Worm (Caenorhabditis elegans) whole organism, L2 larva: ENCODE data around the gene bris-1.

Experiments
- ZK546.5 ChIP-seq: sonication (generic microtip); optimal IDR thresholded peaks from 2 replicates; lab custom pipeline; 2017; ENCODE audit warnings: missing biosample characterization, missing genetic modification characterization
- ceh-82 ChIP-seq: fragments of 150-350 bp; optimal IDR thresholded peaks from 2 replicates; lab custom pipeline; 2014; ENCODE audit warnings: missing biosample characterization, missing genetic modification characterization
- elt-1 ChIP-seq: fragments of 150-350 bp; optimal IDR thresholded peaks from 2 replicates; lab custom pipeline; 2014; ENCODE audit warnings: missing biosample characterization, missing genetic modification characterization
- unc-62 ChIP-seq: fragments of 150-350 bp; optimal IDR thresholded peaks from 2 replicates; lab custom pipeline; 2014; ENCODE audit warnings: missing biosample characterization, missing genetic modification reagents, missing genetic modification characterization

- TF ChIP-seq unc-62 = no peak
- TF ChIP-seq elt-1 (tag; lab: Kevin White, UChicago) = no peak
- no peak for TF ChIP-seq ZK546.5
- no peak for TF ChIP-seq ceh-82 (tag; lab: Kevin White, UChicago)
Observed at ce11 chrIV:3807092-3807491, 12.0 kb downstream of the bris-1 start, which contains the start of gene M02B7.7.
